In the genomic region with DNA sequence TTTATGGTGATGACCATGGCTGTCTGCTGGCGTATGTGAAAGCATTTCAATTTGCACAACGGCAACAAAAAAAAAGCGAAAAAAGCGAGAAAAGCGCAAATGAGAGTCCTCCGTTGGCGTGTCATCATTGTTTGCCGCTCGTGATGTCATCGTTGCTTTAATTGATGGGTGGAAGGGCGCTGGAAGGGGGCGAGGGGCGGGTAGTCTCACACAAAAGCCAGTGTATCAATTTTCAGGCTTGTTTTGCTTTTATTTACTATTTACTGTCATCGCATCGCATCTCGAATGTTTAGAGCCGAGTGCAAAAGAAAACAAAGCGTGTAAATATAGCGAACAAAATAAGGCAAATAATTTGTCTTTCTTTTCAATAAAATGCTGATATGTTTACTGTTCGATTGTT, we compare ENCODE assay signal across 5 fruit fly cellular contexts.
TF ChIP-seq lines count a peak whose summit lies in the region.

No protein-coding gene starts in this region.

- TF ChIP-seq CTCF in whole organism, embryonic (GFP tag; optimal IDR thresholded peaks at IDR 0.05; lab: Kevin White, UChicago), result no peak

TF ChIP-seq in whole organism, adult, 20 proteins besides CTCF, POLR2A, EP300 and RAD21 (continues in another document):
- TF ChIP-seq CG7045 (GFP tag; optimal IDR thresholded peaks at IDR 0.05; lab: Kevin White, UChicago), result peak; percentile 65
- no peak for TF ChIP-seq CG5204 (GFP tag; optimal IDR thresholded peaks at IDR 0.05; lab: Kevin White, UChicago)
- peak; percentile 47 for TF ChIP-seq CG14711 (tag; optimal IDR thresholded peaks at IDR 0.05; lab: Kevin White, UChicago)
- peak; percentile 80 for TF ChIP-seq CG7101 (tag; optimal IDR thresholded peaks at IDR 0.05; lab: Kevin White, UChicago)
- TF ChIP-seq CG12768 (GFP tag; optimal IDR thresholded peaks at IDR 0.05; lab: Kevin White, UChicago), result peak; percentile 44
- TF ChIP-seq cnc (optimal IDR thresholded peaks at IDR 0.05; lab: Kevin White, UChicago), result no peak
- peak; percentile 55 for TF ChIP-seq cic (GFP tag; optimal IDR thresholded peaks at IDR 0.05; lab: Kevin White, UChicago)
- TF ChIP-seq kay (GFP tag; lab: Kevin White, UChicago; ENCODE audit: borderline replicate concordance), result no peak
- TF ChIP-seq tj (GFP tag; optimal IDR thresholded peaks at IDR 0.05; lab: Kevin White, UChicago), result peak; percentile 25
- TF ChIP-seq CG33017 (tag; optimal IDR thresholded peaks at IDR 0.05; lab: Kevin White, UChicago), result peak; percentile 44
- peak; percentile 20 for TF ChIP-seq toe (GFP tag; optimal IDR thresholded peaks at IDR 0.05; lab: Kevin White, UChicago)
- peak; percentile 64 for TF ChIP-seq Crg-1 (GFP tag; optimal IDR thresholded peaks at IDR 0.05; lab: Kevin White, UChicago)
- TF ChIP-seq ovo (GFP tag; optimal IDR thresholded peaks at IDR 0.05; lab: Kevin White, UChicago), result peak; percentile 50
- TF ChIP-seq pad (GFP tag; optimal IDR thresholded peaks at IDR 0.05; lab: Kevin White, UChicago), result no peak
- no peak for TF ChIP-seq Mnt (GFP tag; optimal IDR thresholded peaks at IDR 0.05; lab: Kevin White, UChicago)
- no peak for TF ChIP-seq bab1 (GFP tag; optimal IDR thresholded peaks at IDR 0.05; lab: Kevin White, UChicago)
- peak; percentile 47 for TF ChIP-seq CG11617 (GFP tag; optimal IDR thresholded peaks at IDR 0.05; lab: Kevin White, UChicago)

TF ChIP-seq in whole organism, embryonic, 481 proteins besides CTCF, POLR2A, EP300 and RAD21 (continues in another document):
- peak; percentile 75 for TF ChIP-seq CG3407 (GFP tag; optimal IDR thresholded peaks at IDR 0.05; lab: Kevin White, UChicago)
- no peak for TF ChIP-seq CG1024 (GFP tag; IDR thresholded peaks at IDR 0.05; lab: Robert Waterston, UW)
- TF ChIP-seq HLHmδ (GFP tag; optimal IDR thresholded peaks at IDR 0.05; lab: Kevin White, UChicago), result no peak
- peak; percentile 45 for TF ChIP-seq CG15696 (tag; optimal IDR thresholded peaks at IDR 0.05; lab: Kevin White, UChicago)
- TF ChIP-seq CG4424 (GFP tag; optimal IDR thresholded peaks at IDR 0.05; lab: Kevin White, UChicago), result peak; percentile 14
- TF ChIP-seq Nf-YC (tag; optimal IDR thresholded peaks at IDR 0.05; lab: Kevin White, UChicago), result no peak
- peak; percentile 78 for TF ChIP-seq CG2875 (GFP tag; optimal IDR thresholded peaks at IDR 0.05; lab: Kevin White, UChicago)
- peak; percentile 44 for TF ChIP-seq nerfin-1 (tag; optimal IDR thresholded peaks at IDR 0.05; lab: Kevin White, UChicago)
- TF ChIP-seq NC2α (GFP tag; optimal IDR thresholded peaks at IDR 0.05; lab: Kevin White, UChicago), result no peak
- TF ChIP-seq CG8281 (tag; optimal IDR thresholded peaks at IDR 0.05; lab: Kevin White, UChicago), result peak; percentile 32
- TF ChIP-seq tio (GFP tag; optimal IDR thresholded peaks at IDR 0.05; lab: Kevin White, UChicago), result no peak
- TF ChIP-seq bab2 (GFP tag; optimal IDR thresholded peaks at IDR 0.05; lab: Kevin White, UChicago), result peak; percentile 31
- TF ChIP-seq CG7556 (GFP tag; optimal IDR thresholded peaks at IDR 0.05; lab: Kevin White, UChicago), result peak; percentile 15
- no peak for TF ChIP-seq CG17912 (GFP tag; optimal IDR thresholded peaks at IDR 0.05; lab: Kevin White, UChicago)
- peak; percentile 60 for TF ChIP-seq CG1233 (GFP tag; optimal IDR thresholded peaks at IDR 0.05; lab: Kevin White, UChicago)
- peak; percentile 88 for TF ChIP-seq ATbp (GFP tag; optimal IDR thresholded peaks at IDR 0.05; lab: Kevin White, UChicago)
- TF ChIP-seq pita (GFP tag; optimal IDR thresholded peaks at IDR 0.05; lab: Kevin White, UChicago), result no peak
- TF ChIP-seq CG5180 (GFP tag; optimal IDR thresholded peaks at IDR 0.05; lab: Kevin White, UChicago), result peak; percentile 45

TF ChIP-seq in whole organism, prepupa, 60 proteins besides CTCF, POLR2A, EP300 and RAD21 (continues in another document):
- TF ChIP-seq lz (GFP tag; optimal IDR thresholded peaks at IDR 0.05; lab: Kevin White, UChicago), result no peak
- TF ChIP-seq Met (GFP tag; optimal IDR thresholded peaks at IDR 0.05; lab: Kevin White, UChicago), result no peak
- no peak for TF ChIP-seq Sox14 (GFP tag; optimal IDR thresholded peaks at IDR 0.05; lab: Kevin White, UChicago)
- peak; percentile 17 for TF ChIP-seq CG10631 (GFP tag; optimal IDR thresholded peaks at IDR 0.05; lab: Kevin White, UChicago)
- TF ChIP-seq CG11902 (GFP tag; optimal IDR thresholded peaks at IDR 0.05; lab: Kevin White, UChicago), result no peak
- TF ChIP-seq CG4318 (GFP tag; optimal IDR thresholded peaks at IDR 0.05; lab: Kevin White, UChicago), result no peak
- no peak for TF ChIP-seq Eip93F (GFP tag; optimal IDR thresholded peaks at IDR 0.05; lab: Kevin White, UChicago)
- TF ChIP-seq CG9139 (GFP tag; optimal IDR thresholded peaks at IDR 0.05; lab: Kevin White, UChicago), result peak; percentile 53
- no peak for TF ChIP-seq CG31627 (GFP tag; optimal IDR thresholded peaks at IDR 0.05; lab: Kevin White, UChicago)
- no peak for TF ChIP-seq Lpt (GFP tag; optimal IDR thresholded peaks at IDR 0.05; lab: Kevin White, UChicago)
- no peak for TF ChIP-seq CG7368 (GFP tag; optimal IDR thresholded peaks at IDR 0.05; lab: Kevin White, UChicago)
- no peak for TF ChIP-seq fd59A (GFP tag; optimal IDR thresholded peaks at IDR 0.05; lab: Kevin White, UChicago)
- TF ChIP-seq CG8632 (GFP tag; optimal IDR thresholded peaks at IDR 0.05; lab: Kevin White, UChicago), result no peak
- TF ChIP-seq CG6808 (GFP tag; optimal IDR thresholded peaks at IDR 0.05; lab: Kevin White, UChicago), result peak; percentile 67
- TF ChIP-seq Hr4 (GFP tag; optimal IDR thresholded peaks at IDR 0.05; lab: Kevin White, UChicago), result no peak
- TF ChIP-seq salr (GFP tag; optimal IDR thresholded peaks at IDR 0.05; lab: Kevin White, UChicago), result peak in 1 of 2 experiments; percentile 10
- peak; percentile 44; the same call in 1 of the 2 replicates for TF ChIP-seq CG15336 (GFP tag; IDR thresholded peaks at IDR 0.05; lab: Robert Waterston, UW)
- no peak for TF ChIP-seq CG32006 (GFP tag; optimal IDR thresholded peaks at IDR 0.05; lab: Kevin White, UChicago)
- peak; percentile 37 for TF ChIP-seq net (GFP tag; optimal IDR thresholded peaks at IDR 0.05; lab: Kevin White, UChicago)

TF ChIP-seq in whole organism, pupa, 21 proteins besides CTCF, POLR2A, EP300 and RAD21:
- TF ChIP-seq CG12605 (GFP tag; IDR thresholded peaks at IDR 0.05; lab: Robert Waterston, UW), result 0 out of 2 replicates have a peak, but pooled peaks have one; percentile 43
- no peak for TF ChIP-seq Pif1B (GFP tag; optimal IDR thresholded peaks at IDR 0.05; lab: Kevin White, UChicago)
- TF ChIP-seq CG34367 (tag; optimal IDR thresholded peaks at IDR 0.05; lab: Kevin White, UChicago), result peak; percentile 16
- no peak for TF ChIP-seq D1 (tag; optimal IDR thresholded peaks at IDR 0.05; lab: Kevin White, UChicago)
- peak; percentile 50; the same call in 2 of the 3 replicates for TF ChIP-seq fd96Ca (GFP tag; IDR thresholded peaks at IDR 0.05; lab: Robert Waterston, UW)
- no peak for TF ChIP-seq rn (GFP tag; IDR thresholded peaks at IDR 0.05; lab: Robert Waterston, UW)
- no peak; the same call in 1 of the 2 replicates for TF ChIP-seq CG32121 (GFP tag; IDR thresholded peaks at IDR 0.05; lab: Robert Waterston, UW)
- TF ChIP-seq Ets98B (GFP tag; IDR thresholded peaks at IDR 0.05; lab: Robert Waterston, UW), result peak; percentile 29; the same call in 1 of the 2 replicates
- peak; percentile 51 for TF ChIP-seq CG8301 (tag; optimal IDR thresholded peaks at IDR 0.05; lab: Kevin White, UChicago)
- peak; percentile 9 for TF ChIP-seq CG9948 (tag; optimal IDR thresholded peaks at IDR 0.05; lab: Kevin White, UChicago)
- TF ChIP-seq Snoo (tag; optimal IDR thresholded peaks at IDR 0.05; lab: Kevin White, UChicago), result no peak
- TF ChIP-seq CG10348 (GFP tag; IDR thresholded peaks at IDR 0.05; lab: Robert Waterston, UW), result no peak
- peak; percentile 23 for TF ChIP-seq CG17806 (tag; optimal IDR thresholded peaks at IDR 0.05; lab: Kevin White, UChicago)
- peak; percentile 14 for TF ChIP-seq CG15710 (tag; optimal IDR thresholded peaks at IDR 0.05; lab: Kevin White, UChicago)
- peak; percentile 56 for TF ChIP-seq CG8159 (tag; optimal IDR thresholded peaks at IDR 0.05; lab: Kevin White, UChicago)
- TF ChIP-seq gl (tag; optimal IDR thresholded peaks at IDR 0.05; lab: Kevin White, UChicago), result peak; percentile 75
- TF ChIP-seq CG13204 (GFP tag; optimal IDR thresholded peaks at IDR 0.05; lab: Kevin White, UChicago), result peak; percentile 34
- TF ChIP-seq CG4496 (GFP tag; IDR thresholded peaks at IDR 0.05; lab: Robert Waterston, UW), result peak; percentile 56; the same call in 1 of the 3 replicates
- TF ChIP-seq EcR (GFP tag; optimal IDR thresholded peaks at IDR 0.05; lab: Kevin White, UChicago), result peak; percentile 30

TF ChIP-seq in whole organism, wandering third instar larva, 38 proteins besides CTCF, POLR2A, EP300 and RAD21:
- TF ChIP-seq lola (GFP tag; optimal IDR thresholded peaks at IDR 0.05; lab: Kevin White, UChicago) (no peak), dmrt93B (GFP tag; optimal IDR thresholded peaks at IDR 0.05; lab: Kevin White, UChicago) (peak; percentile 13), CG9705 (GFP tag; optimal IDR thresholded peaks at IDR 0.05; lab: Kevin White, UChicago) (no peak), dl (GFP tag; optimal IDR thresholded peaks at IDR 0.05; lab: Kevin White, UChicago; ENCODE audit: insufficient read depth in 1 of 2, partially characterized antibody in 2 of 2) (no peak), sv (GFP tag; optimal IDR thresholded peaks at IDR 0.05; lab: Kevin White, UChicago) (no peak), brk (GFP tag; optimal IDR thresholded peaks at IDR 0.05; lab: Kevin White, UChicago) (no peak), fru (GFP tag; optimal IDR thresholded peaks at IDR 0.05; lab: Kevin White, UChicago) (no peak), rgr (GFP tag; optimal IDR thresholded peaks at IDR 0.05; lab: Kevin White, UChicago) (peak; percentile 29), woc (GFP tag; optimal IDR thresholded peaks at IDR 0.05; lab: Kevin White, UChicago) (no peak)
